Worm (Caenorhabditis elegans): ENCODE measurements around the gene sre-49.

- TF ChIP-seq nhr-10 (tag; optimal IDR thresholded peaks at IDR 0.05) = no peak
- no peak for TF ChIP-seq ceh-16 (tag; optimal IDR thresholded peaks at IDR 0.05)
- TF ChIP-seq ama-1 (optimal IDR thresholded peaks at IDR 0.05) = no peak
- no peak for TF ChIP-seq egl-27 (tag; optimal IDR thresholded peaks at IDR 0.05)
- TF ChIP-seq aly-2 (tag; optimal IDR thresholded peaks at IDR 0.05) = no peak
- no peak for TF ChIP-seq nhr-25 (tag; optimal IDR thresholded peaks at IDR 0.05)
- TF ChIP-seq lin-13 (GFP tag; optimal IDR thresholded peaks at IDR 0.05) = no peak
- TF ChIP-seq lin-39 (tag; optimal IDR thresholded peaks at IDR 0.05) = no peak
- no peak for TF ChIP-seq unc-39 (tag; optimal IDR thresholded peaks at IDR 0.05)
Observed at ce11 chrII:12328994-12329393, 10.4 kb downstream of the sre-49 start, which contains the start of gene sre-55.
